Fruit fly (Drosophila melanogaster) whole organism, embryonic: ENCODE measurements around the gene CG32793.
A peak's percentile ranks its signal among the peaks of the same experiment; 100 is the strongest.

ENCODE experiments used
- Abd-B ChIP-seq: fragments of 200-800 bp; sonication (Bioruptor generic); optimal IDR thresholded peaks from 2 replicates; lab custom pipeline; 2018; ENCODE audit warnings: missing biosample characterization, mild to moderate bottlenecking, missing genetic modification characterization, moderate library complexity
- Atf-2 ChIP-seq: fragments of 200-800 bp; sonication (Bioruptor generic); optimal IDR thresholded peaks from 2 replicates; lab custom pipeline; 2016; ENCODE audit warnings: missing biosample characterization, missing genetic modification characterization
- CG10366 ChIP-seq: fragments of 200-800 bp; sonication (Bioruptor generic); IDR thresholded peaks from 2 replicates; pipeline ENCODE4 v1.3.6; 2022; ENCODE audit warnings: missing biosample characterization, missing genetic modification characterization
- CG10462 ChIP-seq: fragments of 200-800 bp; sonication (Bioruptor generic); optimal IDR thresholded peaks from 2 replicates; lab custom pipeline; 2016; ENCODE audit warnings: missing biosample characterization, missing genetic modification characterization
- CG10959 ChIP-seq: fragments of 200-800 bp; sonication (Bioruptor generic); IDR thresholded peaks from 2 replicates; pipeline ENCODE4 v1.3.6; 2022; ENCODE audit warnings: missing biosample characterization, missing genetic modification characterization
- CG13894 ChIP-seq: fragments of 200-800 bp; sonication (Bioruptor generic); optimal IDR thresholded peaks from 3 replicates; lab custom pipeline; 2018; ENCODE audit warnings: missing biosample characterization, mild to moderate bottlenecking, missing genetic modification characterization, moderate library complexity
- CG14667 ChIP-seq: fragments of 200-800 bp; sonication (Bioruptor generic); IDR thresholded peaks from 2 replicates; pipeline ENCODE4 v1.3.6; 2022; ENCODE audit warnings: missing biosample characterization, missing genetic modification characterization
- CG16815 ChIP-seq: fragments of 200-800 bp; sonication (Bioruptor generic); optimal IDR thresholded peaks from 3 replicates; lab custom pipeline; 2017; ENCODE audit warnings: missing biosample characterization, mild to moderate bottlenecking, missing genetic modification characterization
- CG17829 ChIP-seq: fragments of 200-800 bp; optimal IDR thresholded peaks from 2 replicates; lab custom pipeline; 2019; ENCODE audit warnings: missing biosample characterization, mild to moderate bottlenecking, missing genetic modification characterization, moderate library complexity
- CG18599 ChIP-seq: fragments of 200-800 bp; sonication (Bioruptor generic); optimal IDR thresholded peaks from 3 replicates; lab custom pipeline; 2017; ENCODE audit warnings: missing biosample characterization, missing genetic modification characterization, mild to moderate bottlenecking, moderate library complexity, missing genetic modification reagents
- CG18764 ChIP-seq: fragments of 200-800 bp; sonication (Bioruptor generic); optimal IDR thresholded peaks from 3 replicates; lab custom pipeline; 2016; ENCODE audit warnings: missing biosample characterization, missing genetic modification characterization
- CG2120 ChIP-seq: fragments of 200-800 bp; sonication (Bioruptor generic); optimal IDR thresholded peaks from 3 replicates; lab custom pipeline; 2016; ENCODE audit warnings: missing biosample characterization, missing genetic modification characterization
- CG2202 ChIP-seq: fragments of 200-800 bp; sonication (Bioruptor generic); optimal IDR thresholded peaks from 2 replicates; lab custom pipeline; 2018; ENCODE audit warnings: missing biosample characterization, mild to moderate bottlenecking, missing genetic modification characterization
- CG32532 ChIP-seq: fragments of 200-800 bp; sonication (Bioruptor generic); IDR thresholded peaks from 2 replicates; pipeline ENCODE4 v1.3.6; 2022; ENCODE audit warnings: missing biosample characterization, missing genetic modification characterization
- CG3281 ChIP-seq: fragments of 200-800 bp; sonication (Bioruptor generic); optimal IDR thresholded peaks from 3 replicates; lab custom pipeline; 2017; ENCODE audit warnings: missing biosample characterization, mild to moderate bottlenecking, missing genetic modification characterization
- CG4707 ChIP-seq: fragments of 200-800 bp; sonication (Bioruptor generic); optimal IDR thresholded peaks from 2 replicates; lab custom pipeline; 2018; ENCODE audit warnings: missing biosample characterization, mild to moderate bottlenecking, missing genetic modification characterization, moderate library complexity
- CG4820 ChIP-seq: fragments of 200-800 bp; sonication (Bioruptor generic); optimal IDR thresholded peaks from 3 replicates; lab custom pipeline; 2016; ENCODE audit warnings: missing biosample characterization, missing genetic modification characterization
- CG5245 ChIP-seq: fragments of 200-800 bp; sonication (Bioruptor generic); optimal IDR thresholded peaks from 3 replicates; lab custom pipeline; 2016; ENCODE audit warnings: missing biosample characterization, missing genetic modification characterization
- CG8388 ChIP-seq: fragments of 200-800 bp; sonication (Bioruptor generic); optimal IDR thresholded peaks from 2 replicates; lab custom pipeline; 2019; ENCODE audit warnings: missing biosample characterization, mild to moderate bottlenecking, missing genetic modification characterization, moderate library complexity
- CoRest ChIP-seq: fragments of 200-800 bp; sonication (Bioruptor generic); optimal IDR thresholded peaks from 3 replicates; lab custom pipeline; 2018; ENCODE audit warnings: missing biosample characterization, mild to moderate bottlenecking, missing genetic modification characterization, moderate library complexity
- Fer2 ChIP-seq: fragments of 200-800 bp; sonication (Bioruptor generic); optimal IDR thresholded peaks from 2 replicates; lab custom pipeline; 2018; ENCODE audit warnings: missing biosample characterization, mild to moderate bottlenecking, missing genetic modification characterization, moderate library complexity
- HLHmδ ChIP-seq: fragments of 200-800 bp; sonication (Bioruptor generic); optimal IDR thresholded peaks from 2 replicates; lab custom pipeline; 2018; ENCODE audit warnings: missing biosample characterization, mild to moderate bottlenecking, missing genetic modification characterization, moderate library complexity
- HmgD ChIP-seq: fragments of 200-800 bp; sonication (Bioruptor generic); optimal IDR thresholded peaks from 3 replicates; lab custom pipeline; 2016; ENCODE audit warnings: missing biosample characterization, missing genetic modification characterization
- HmgZ ChIP-seq: fragments of 200-800 bp; sonication (Bioruptor generic); optimal IDR thresholded peaks from 2 replicates; lab custom pipeline; 2018; ENCODE audit warnings: missing biosample characterization, mild to moderate bottlenecking, missing genetic modification characterization
- Hr3 ChIP-seq: fragments of 200-800 bp; sonication (Bioruptor generic); optimal IDR thresholded peaks from 3 replicates; lab custom pipeline; 2016; ENCODE audit warnings: missing biosample characterization, missing genetic modification characterization
- PHDP ChIP-seq: fragments of 200-800 bp; sonication (Bioruptor generic); optimal IDR thresholded peaks from 3 replicates; lab custom pipeline; 2018; ENCODE audit warnings: missing biosample characterization, mild to moderate bottlenecking, missing genetic modification characterization, moderate library complexity
- Six4 ChIP-seq: fragments of 200-800 bp; sonication (Bioruptor generic); optimal IDR thresholded peaks from 2 replicates; lab custom pipeline; 2016; ENCODE audit warnings: missing biosample characterization, missing genetic modification characterization
- Xbp1 ChIP-seq: fragments of 200-800 bp; sonication (Bioruptor generic); optimal IDR thresholded peaks from 3 replicates; lab custom pipeline; 2016; ENCODE audit warnings: missing biosample characterization, mild to moderate bottlenecking, missing genetic modification characterization
- chif ChIP-seq, 2 experiments: fragments of 200-800 bp; sonication (Bioruptor generic); optimal IDR thresholded peaks; 3 replicates each; lab custom pipeline; 2016; ENCODE audit warnings: missing biosample characterization in 2 of 2, missing genetic modification characterization in 2 of 2
- dmrt99B ChIP-seq: fragments of 200-800 bp; sonication (Bioruptor generic); optimal IDR thresholded peaks from 2 replicates; lab custom pipeline; 2018; ENCODE audit warnings: missing biosample characterization, mild to moderate bottlenecking, missing genetic modification characterization, moderate library complexity
- fd102C ChIP-seq: fragments of 200-800 bp; sonication (Bioruptor generic); optimal IDR thresholded peaks from 2 replicates; lab custom pipeline; 2018; ENCODE audit warnings: missing biosample characterization, mild to moderate bottlenecking, missing genetic modification characterization, moderate library complexity
- fd96Cb ChIP-seq: fragments of 200-800 bp; sonication (Bioruptor generic); optimal IDR thresholded peaks from 2 replicates; lab custom pipeline; 2018; ENCODE audit warnings: missing biosample characterization, mild to moderate bottlenecking, missing genetic modification characterization, moderate library complexity
- grau ChIP-seq: fragments of 200-800 bp; optimal IDR thresholded peaks from 3 replicates; lab custom pipeline; 2019; ENCODE audit warnings: missing biosample characterization, mild to moderate bottlenecking, missing genetic modification characterization, moderate library complexity
- gt ChIP-seq: fragments of 200-800 bp; sonication (Bioruptor generic); IDR thresholded peaks from 2 replicates; pipeline ENCODE4 v1.3.6; 2022; ENCODE audit warnings: missing biosample characterization, missing genetic modification characterization
- insv ChIP-seq, 2 experiments: fragments of 200-800 bp; sonication (Bioruptor generic); optimal IDR thresholded peaks; 3 replicates each; lab custom pipeline; 2016 to 2018; ENCODE audit warnings: missing biosample characterization in 2 of 2, missing genetic modification characterization in 2 of 2
- maf-S ChIP-seq: fragments of 200-800 bp; sonication (Bioruptor generic); optimal IDR thresholded peaks from 2 replicates; lab custom pipeline; 2016; ENCODE audit warnings: missing biosample characterization, missing genetic modification characterization
- oc ChIP-seq: fragments of 200-800 bp; sonication (Bioruptor generic); optimal IDR thresholded peaks from 2 replicates; lab custom pipeline; 2018; ENCODE audit warnings: missing biosample characterization, mild to moderate bottlenecking, missing genetic modification characterization, moderate library complexity
- otp ChIP-seq: fragments of 200-800 bp; sonication (Bioruptor generic); IDR thresholded peaks from 3 replicates; pipeline ENCODE4, ENCODE4 v1.3.6; 2022; ENCODE audit warnings: missing biosample characterization, missing genetic modification characterization
- pan ChIP-seq, 4 experiments: fragments of >200 bp in 3 of 4; fragments of 200-800 bp in 1 of 4; sonication (Bioruptor generic) in 1 of 4; optimal IDR thresholded peaks in 3 of 4; IDR thresholded peaks in 1 of 4; 2 replicates each; pipeline versions ENCODE4 v1.3.6 to Lab custom; 2017 to 2022; ENCODE audit warnings: missing biosample characterization in 2 of 4, missing genetic modification characterization in 2 of 4, mixed read lengths in 1 of 4
- phol ChIP-seq: fragments of 200-800 bp; sonication (Bioruptor generic); optimal IDR thresholded peaks from 3 replicates; lab custom pipeline; 2018; ENCODE audit warnings: missing biosample characterization, mild to moderate bottlenecking, missing genetic modification characterization, moderate library complexity
- pita ChIP-seq: fragments of 200-800 bp; sonication (Bioruptor generic); optimal IDR thresholded peaks from 2 replicates; lab custom pipeline; 2017; ENCODE audit warnings: missing biosample characterization, mild to moderate bottlenecking, missing genetic modification characterization
- pum ChIP-seq: fragments of 200-800 bp; sonication (Bioruptor generic); optimal IDR thresholded peaks from 2 replicates; lab custom pipeline; 2016; ENCODE audit warnings: missing biosample characterization, missing genetic modification characterization
- sc ChIP-seq, 3 experiments: fragments of >200 bp in 2 of 3; fragments of 200-800 bp in 1 of 3; sonication (Bioruptor generic) in 1 of 3; optimal IDR thresholded peaks; 2 replicates in 2 of 3; 3 replicates in 1 of 3; lab custom pipeline; 2017; ENCODE audit warnings: mild to moderate bottlenecking in 1 of 3, missing biosample characterization in 1 of 3, missing genetic modification characterization in 1 of 3, missing genetic modification reagents in 1 of 3
- slp2 ChIP-seq: fragments of 200-800 bp; sonication (Bioruptor generic); optimal IDR thresholded peaks from 2 replicates; lab custom pipeline; 2016; ENCODE audit warnings: missing biosample characterization, missing genetic modification characterization
- sug ChIP-seq: fragments of 200-800 bp; optimal IDR thresholded peaks from 2 replicates; lab custom pipeline; 2019; ENCODE audit warnings: missing biosample characterization, mild to moderate bottlenecking, missing genetic modification characterization, moderate library complexity
- wek ChIP-seq: fragments of 200-800 bp; sonication (Bioruptor generic); optimal IDR thresholded peaks from 3 replicates; lab custom pipeline; 2018; ENCODE audit warnings: missing biosample characterization, mild to moderate bottlenecking, missing genetic modification characterization, moderate library complexity
- zen ChIP-seq: fragments of 200-800 bp; sonication (Bioruptor generic); optimal IDR thresholded peaks from 3 replicates; lab custom pipeline; 2018; ENCODE audit warnings: missing biosample characterization, mild to moderate bottlenecking, missing genetic modification characterization, moderate library complexity
- zfh2 ChIP-seq: fragments of 200-800 bp; sonication (Bioruptor generic); optimal IDR thresholded peaks from 2 replicates; lab custom pipeline; 2016; ENCODE audit warnings: missing biosample characterization, missing genetic modification characterization

Gene CG32793

DNA sequence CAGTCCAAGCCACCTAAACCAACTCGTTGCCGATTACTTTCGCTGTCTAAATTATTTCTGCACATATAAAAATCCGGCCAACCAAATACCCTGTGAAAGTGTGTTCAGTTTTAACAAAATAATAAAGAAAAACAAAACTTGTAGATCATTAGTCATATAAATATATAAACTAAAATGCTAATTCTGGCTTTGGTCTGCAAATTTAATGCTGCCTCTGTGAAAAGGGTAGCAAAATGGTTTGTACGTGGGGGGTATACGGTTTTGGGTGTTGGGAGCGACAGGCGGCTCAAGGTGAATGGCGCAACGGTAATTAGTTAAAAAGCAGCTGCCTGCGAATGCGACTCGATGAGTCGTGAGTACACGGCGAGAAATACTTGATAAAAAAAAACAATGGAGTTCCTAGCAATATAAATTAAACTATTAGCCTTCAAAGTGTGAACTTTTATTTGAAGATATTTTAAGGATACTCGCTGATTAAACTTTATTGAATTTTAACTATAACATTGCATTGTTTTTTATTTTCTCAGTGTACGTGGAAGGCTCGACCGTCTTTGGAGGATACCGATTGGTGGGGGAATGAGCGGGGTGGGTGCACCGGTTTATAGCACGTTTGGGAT, 48.4 kb downstream of the CG32793 start (continued):
- TF ChIP-seq pan (optimal IDR thresholded peaks at IDR 0.05; lab: Kevin White, UChicago) (no peak), pan (GFP tag; optimal IDR thresholded peaks at IDR 0.05 in 1 of 2, IDR thresholded peaks at IDR 0.05 in 1 of 2) (peak in 1 of 2 experiments; percentile 32), Hr3 (GFP tag; lab: Kevin White, UChicago) (peak; percentile 52), sug (tag; lab: Kevin White, UChicago) (no peak), Xbp1 (GFP tag; lab: Kevin White, UChicago) (peak; percentile 49), gt (no peak), insv (GFP tag; optimal IDR thresholded peaks at IDR 0.05; lab: Kevin White, UChicago) (no peak), zen (tag; lab: Kevin White, UChicago) (peak; percentile 71), phol (tag; lab: Kevin White, UChicago) (peak; percentile 60), sc (optimal IDR thresholded peaks at IDR 0.05; lab: Kevin White, UChicago) (no peak), sc (GFP tag; optimal IDR thresholded peaks at IDR 0.05; lab: Kevin White, UChicago) (no peak), CG2202 (tag; lab: Kevin White, UChicago) (peak; percentile 35), CG2120 (peak; percentile 16), CG32532 (GFP tag; lab: Robert Waterston, UW) (no peak), Abd-B (GFP tag; lab: Kevin White, UChicago) (peak; percentile 11), slp2 (GFP tag; lab: Kevin White, UChicago) (no peak), HLHmδ (no peak), oc (tag; lab: Kevin White, UChicago) (peak; percentile 8), otp (GFP tag; lab: Robert Waterston, UW) (0 out of 3 replicates have a peak, but pooled peaks have one; percentile 23), zfh2 (GFP tag; lab: Kevin White, UChicago) (no peak), Fer2 (tag; lab: Kevin White, UChicago) (no peak), CG3281 (no peak), HmgD (GFP tag; lab: Kevin White, UChicago) (no peak), fd96Cb (tag; lab: Kevin White, UChicago) (peak; percentile 48), CG16815 (GFP tag; lab: Kevin White, UChicago) (peak; percentile 11), HmgZ (tag; lab: Kevin White, UChicago) (no peak), Atf-2 (GFP tag; lab: Kevin White, UChicago) (no peak), grau (tag; lab: Kevin White, UChicago) (peak; percentile 2), Six4 (GFP tag; lab: Kevin White, UChicago) (no peak), CG8388 (peak; percentile 49), CG10462 (GFP tag; lab: Kevin White, UChicago) (peak; percentile 34), dmrt99B (tag; lab: Kevin White, UChicago) (peak; percentile 44), CG18599 (GFP tag; lab: Kevin White, UChicago) (peak; percentile 40), pita (GFP tag; lab: Kevin White, UChicago) (no peak), CG18764 (GFP tag; lab: Kevin White, UChicago) (peak; percentile 29), CoRest (tag; lab: Kevin White, UChicago) (peak; percentile 5), CG14667 (GFP tag; lab: Robert Waterston, UW) (peak; percentile 36; the same call in 1 of the 2 replicates), pum (peak; percentile 13), CG13894 (no peak), fd102C (GFP tag; lab: Kevin White, UChicago) (peak; percentile 14), PHDP (peak; percentile 25), CG10959 (GFP tag; lab: Robert Waterston, UW) (peak; percentile 44), maf-S (GFP tag; lab: Kevin White, UChicago) (peak; percentile 4), CG10366 (GFP tag; lab: Robert Waterston, UW) (peak; percentile 34; the same call in 1 of the 2 replicates), CG4707 (GFP tag; lab: Kevin White, UChicago) (no peak), wek (GFP tag; lab: Kevin White, UChicago) (no peak), chif (GFP tag; optimal IDR thresholded peaks at IDR 0.05; lab: Kevin White, UChicago) (peak; percentile 35 to 47), CG17829 (tag; lab: Kevin White, UChicago) (peak; percentile 11), CG5245 (GFP tag; lab: Kevin White, UChicago) (peak; percentile 19), CG4820 (GFP tag; lab: Kevin White, UChicago) (peak; percentile 56)
